Worm (Caenorhabditis elegans): ENCODE data around the gene C33A11.2.

The C33A11.2 gene

DNA sequence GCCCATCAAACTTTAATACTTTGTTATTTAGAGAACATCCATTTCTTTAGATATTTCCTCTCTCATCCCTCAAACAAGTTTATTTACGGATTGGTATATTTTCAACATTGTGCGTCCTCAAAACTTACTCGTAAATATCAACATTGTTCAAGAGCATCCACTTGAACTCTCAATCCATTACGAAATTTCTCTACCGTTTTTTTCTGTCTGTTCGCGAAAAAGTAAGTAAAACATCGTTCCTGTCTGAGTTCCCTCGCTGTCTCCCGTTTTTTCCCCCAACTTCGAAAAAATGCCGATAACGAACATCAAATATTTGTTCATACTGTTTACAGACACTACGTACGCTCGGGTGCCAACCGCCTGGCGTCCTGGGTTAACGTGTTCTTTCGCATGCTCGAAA is 30.9 kb upstream of the C33A11.2 start:
- TF ChIP-seq ztf-26 (tag; optimal IDR thresholded peaks at IDR 0.05) (no peak), tbp1 (GFP tag; optimal IDR thresholded peaks at IDR 0.05) (no peak), cebp-1 (GFP tag; IDR thresholded peaks at IDR 0.05) (no peak), cebp-1 (tag; optimal IDR thresholded peaks at IDR 0.05) (peak; percentile 42), D2030.7 (GFP tag; IDR thresholded peaks at IDR 0.05) (no peak), mel-28 (tag; optimal IDR thresholded peaks at IDR 0.05; ENCODE audit: borderline replicate concordance) (no peak), tlf-1 (GFP tag; optimal IDR thresholded peaks at IDR 0.05) (no peak), F57C9.4 (tag; optimal IDR thresholded peaks at IDR 0.05) (no peak), nhr-80 (tag; optimal IDR thresholded peaks at IDR 0.05) (peak; percentile 20), mcd-1 (GFP tag; IDR thresholded peaks at IDR 0.05) (no peak), ztf-25 (GFP tag; IDR thresholded peaks at IDR 0.05) (no peak), egrh-3 (GFP tag; IDR thresholded peaks at IDR 0.05) (no peak), ccch-3 (GFP tag; optimal IDR thresholded peaks at IDR 0.05) (no peak), lsl-1 (GFP tag; optimal IDR thresholded peaks at IDR 0.05) (no peak), chd-7 (tag; optimal IDR thresholded peaks at IDR 0.05) (no peak), nhr-120 (GFP tag; IDR thresholded peaks at IDR 0.05) (no peak), hlh-26 (GFP tag; conservative IDR thresholded peaks at IDR 0.05) (no peak)

DNA sequence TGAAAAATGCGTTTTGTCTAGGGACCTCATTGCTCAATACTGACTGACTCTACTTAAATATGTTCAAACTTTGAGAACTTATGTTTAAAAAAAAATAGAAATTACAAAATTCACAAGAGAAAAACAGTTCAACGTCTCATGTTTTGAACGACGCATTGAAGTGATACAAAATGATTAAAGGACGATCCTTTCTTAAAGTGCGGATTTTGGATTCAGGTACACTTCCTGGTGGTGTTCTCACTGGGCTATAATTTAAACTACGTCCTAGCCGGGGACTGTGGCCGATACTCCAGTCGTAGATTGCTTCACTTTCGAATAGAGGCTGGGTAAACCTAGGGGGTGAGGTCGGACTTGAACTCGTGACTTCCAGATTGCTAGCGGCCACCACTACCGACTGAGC is 30.2 kb upstream of the C33A11.2 start:
- TF ChIP-seq cebp-2 (GFP tag; IDR thresholded peaks at IDR 0.05) (no peak), rpc-1 (optimal IDR thresholded peaks at IDR 0.05) (no peak), rpc-1 (tag; optimal IDR thresholded peaks at IDR 0.05) (peak; percentile 29)

DNA sequence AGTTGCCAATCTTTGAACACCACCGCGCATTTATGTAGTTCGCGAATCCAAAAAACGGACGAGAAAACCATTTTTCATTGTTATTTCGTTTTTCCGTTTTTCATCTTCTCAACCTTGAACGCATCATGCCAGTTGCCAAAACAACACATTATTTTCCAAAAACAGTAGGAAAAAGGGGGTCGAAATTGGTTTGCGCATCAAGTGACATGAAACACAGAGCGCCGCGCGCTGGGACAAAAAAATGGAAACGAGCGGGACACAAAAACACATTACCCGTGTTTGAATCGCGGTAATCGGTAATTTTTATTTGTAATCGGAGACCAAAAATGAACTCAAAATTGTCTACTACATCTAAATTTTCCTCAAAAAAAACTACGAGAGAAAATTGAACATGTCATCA is 29.4 kb upstream of the C33A11.2 start:
- TF ChIP-seq athp-1 (tag; optimal IDR thresholded peaks at IDR 0.05): no peak
- no peak for TF ChIP-seq let-607 (tag; optimal IDR thresholded peaks at IDR 0.05)
- TF ChIP-seq pha-4 (tag; optimal IDR thresholded peaks at IDR 0.05): no peak
- no peak for TF ChIP-seq attf-5 (GFP tag; optimal IDR thresholded peaks at IDR 0.05)
- no peak for TF ChIP-seq mes-4 (tag; optimal IDR thresholded peaks at IDR 0.05)
- no peak for TF ChIP-seq efl-1 (GFP tag; optimal IDR thresholded peaks at IDR 0.05)
- TF ChIP-seq aptf-3 (GFP tag; IDR thresholded peaks at IDR 0.05): no peak
- TF ChIP-seq rcor-1 (GFP tag; IDR thresholded peaks at IDR 0.05): no peak
- TF ChIP-seq ets-4 (GFP tag; optimal IDR thresholded peaks at IDR 0.05): no peak
- TF ChIP-seq unc-130 (GFP tag; optimal IDR thresholded peaks at IDR 0.05): no peak
- no peak for TF ChIP-seq cebp-1 (GFP tag; IDR thresholded peaks at IDR 0.05)
- TF ChIP-seq cebp-1 (tag; optimal IDR thresholded peaks at IDR 0.05): no peak
- no peak for TF ChIP-seq tbp1 (GFP tag; optimal IDR thresholded peaks at IDR 0.05)
- no peak for TF ChIP-seq egl-18 (GFP tag; IDR thresholded peaks at IDR 0.05)

DNA sequence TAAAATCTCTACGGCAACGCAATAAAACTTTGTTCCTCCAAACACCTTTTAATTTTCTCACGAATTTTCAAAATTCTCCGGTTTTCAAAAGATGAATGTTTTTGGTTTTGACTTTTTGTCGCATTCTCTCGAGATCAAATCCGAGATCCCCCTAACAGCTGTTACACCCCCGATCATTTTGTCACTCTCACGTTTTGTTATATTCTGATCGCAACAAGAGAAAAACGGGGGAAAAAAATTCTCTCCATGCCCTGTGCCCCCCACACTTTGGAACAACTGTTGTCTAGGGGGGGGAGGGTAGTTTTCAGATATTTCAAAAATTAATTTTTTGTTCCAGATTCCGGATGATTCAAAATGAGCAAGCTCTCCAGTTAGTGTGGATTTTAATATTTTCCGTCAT is 27.6 kb upstream of the C33A11.2 start:
- TF ChIP-seq nfyb-1 (GFP tag; IDR thresholded peaks at IDR 0.05) (no peak), cebp-2 (GFP tag; IDR thresholded peaks at IDR 0.05) (no peak), Y56A3A.18 (GFP tag; IDR thresholded peaks at IDR 0.05) (no peak)

DNA sequence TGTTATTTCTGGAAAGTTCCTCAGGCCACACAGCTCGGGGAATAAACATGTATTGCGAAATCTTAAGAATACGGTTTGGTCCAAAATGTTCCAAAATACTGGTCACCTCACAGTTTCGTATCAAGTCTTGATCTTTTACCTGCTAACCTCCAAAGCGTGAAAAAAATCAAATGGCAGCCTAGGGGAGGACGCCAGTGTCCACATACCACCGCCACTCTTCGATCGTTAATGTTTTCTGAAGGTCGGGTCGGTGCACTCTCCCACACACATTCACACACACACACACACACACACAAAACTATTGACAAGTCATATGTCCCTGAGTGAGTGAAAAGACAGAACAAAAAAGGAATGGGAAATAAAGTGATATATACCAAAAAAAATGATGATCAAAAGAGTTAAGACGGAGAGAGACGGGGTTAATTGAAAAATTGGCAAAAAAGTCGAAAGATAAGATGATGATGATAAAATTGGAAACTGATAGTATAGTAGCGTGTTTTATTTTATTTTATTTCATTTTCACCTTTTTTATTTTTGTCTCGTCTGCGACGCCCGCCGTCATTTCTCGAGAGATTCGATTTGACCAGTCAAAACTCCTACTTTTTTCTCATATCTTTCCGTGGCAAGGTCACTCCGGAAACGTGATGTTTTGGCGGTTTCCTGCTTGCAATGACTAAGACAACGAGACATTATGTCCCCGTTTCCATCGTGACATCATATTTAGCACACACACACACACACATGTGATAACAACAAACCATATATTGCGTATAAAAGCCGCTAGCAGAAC is 25.8 kb upstream of the C33A11.2 start, which contains the start of gene Y15E3A.5:
Gene Y15E3A.5, plus strand, starts transcription at position 752 of the 790 bp plus-strand sequence.
- TF ChIP-seq let-526 (GFP tag; IDR thresholded peaks at IDR 0.05) (no peak), ceh-27 (GFP tag; optimal IDR thresholded peaks at IDR 0.05) (peak; percentile 38), akir-1 (GFP tag; optimal IDR thresholded peaks at IDR 0.05) (no peak), K12H6.12 (tag; optimal IDR thresholded peaks at IDR 0.05) (no peak), sdz-38 (tag; optimal IDR thresholded peaks at IDR 0.05) (no peak), hlh-12 (tag; optimal IDR thresholded peaks at IDR 0.05) (no peak), hlh-26 (GFP tag; conservative IDR thresholded peaks at IDR 0.05) (no peak), ztf-26 (tag; optimal IDR thresholded peaks at IDR 0.05) (no peak), bed-1 (GFP tag; IDR thresholded peaks at IDR 0.05) (no peak), nfyb-1 (GFP tag; IDR thresholded peaks at IDR 0.05) (no peak), cebp-2 (GFP tag; IDR thresholded peaks at IDR 0.05) (no peak), Y53F4B.3 (GFP tag; IDR thresholded peaks at IDR 0.05) (no peak), F57A8.1 (GFP tag; optimal IDR thresholded peaks at IDR 0.05) (no peak), nhr-120 (GFP tag; IDR thresholded peaks at IDR 0.05) (no peak), egl-18 (GFP tag; IDR thresholded peaks at IDR 0.05) (no peak), nhr-80 (tag; optimal IDR thresholded peaks at IDR 0.05) (peak; percentile 83), let-607 (tag; optimal IDR thresholded peaks at IDR 0.05) (peak in 1 of 2 experiments; percentile 16), ceh-91 (GFP tag; IDR thresholded peaks at IDR 0.05) (no peak)
